Worm (Caenorhabditis elegans) whole organism, L2 larva: ENCODE results near the gene amx-1.

Experiments used
- C34F6.9 ChIP-seq: fragments of 150-350 bp; optimal IDR thresholded peaks from 2 replicates; lab custom pipeline; 2014; ENCODE audit warnings: missing biosample characterization, missing genetic modification characterization
- F13H6.1 ChIP-seq: sonication (generic microtip); optimal IDR thresholded peaks from 2 replicates; lab custom pipeline; 2016; ENCODE audit warnings: missing genetic modification characterization, missing compliant biosample characterization
- Y55F3AM.14 ChIP-seq: fragments of 200-800 bp; sonication (Bioruptor generic); optimal IDR thresholded peaks from 2 replicates; lab custom pipeline; 2018; ENCODE audit warnings: mild to moderate bottlenecking, missing genetic modification characterization, missing compliant biosample characterization
- ZK546.5 ChIP-seq: sonication (generic microtip); optimal IDR thresholded peaks from 2 replicates; lab custom pipeline; 2017; ENCODE audit warnings: missing biosample characterization, missing genetic modification characterization
- ama-1 ChIP-seq: fragments of 150-350 bp; optimal IDR thresholded peaks from 2 replicates; lab custom pipeline; 2018; ENCODE audit warnings: inconsistent platforms
- blmp-1 ChIP-seq: sonication (generic microtip); optimal IDR thresholded peaks from 2 replicates; lab custom pipeline; 2017; ENCODE audit warnings: missing genetic modification characterization, mild to moderate bottlenecking, missing compliant biosample characterization, antibody characterized with exemption, moderate library complexity; ENCODE audit not compliant: insufficient read depth
- ceh-82 ChIP-seq: fragments of 150-350 bp; optimal IDR thresholded peaks from 2 replicates; lab custom pipeline; 2014; ENCODE audit warnings: missing biosample characterization, missing genetic modification characterization
- crh-2 ChIP-seq: sonication (generic microtip); optimal IDR thresholded peaks from 2 replicates; lab custom pipeline; 2017; ENCODE audit warnings: missing biosample characterization, missing genetic modification characterization
- dmd-4 ChIP-seq: sonication (generic microtip); optimal IDR thresholded peaks from 2 replicates; lab custom pipeline; 2017; ENCODE audit warnings: missing biosample characterization, missing genetic modification characterization
- egl-27 ChIP-seq: sonication (generic microtip); optimal IDR thresholded peaks from 3 replicates; lab custom pipeline; 2017; ENCODE audit warnings: missing biosample characterization, missing genetic modification reagents, missing genetic modification characterization
- elt-3 ChIP-seq: sonication (generic microtip); optimal IDR thresholded peaks from 2 replicates; lab custom pipeline; 2017; ENCODE audit warnings: missing biosample characterization, missing genetic modification characterization
- gmeb-1 ChIP-seq: fragments of 150-350 bp; optimal IDR thresholded peaks from 2 replicates; lab custom pipeline; 2014; ENCODE audit warnings: missing biosample characterization, missing genetic modification characterization
- lin-11 ChIP-seq: fragments of 150-350 bp; sonication (generic microtip); optimal IDR thresholded peaks from 2 replicates; lab custom pipeline; 2014; ENCODE audit warnings: missing biosample characterization, missing genetic modification characterization, inconsistent platforms, mixed read lengths
- lin-13 ChIP-seq: fragments of 150-350 bp; optimal IDR thresholded peaks from 2 replicates; lab custom pipeline; 2014; ENCODE audit warnings: missing biosample characterization, missing genetic modification reagents, missing genetic modification characterization
- lin-39 ChIP-seq: fragments of 150-350 bp; optimal IDR thresholded peaks from 2 replicates; lab custom pipeline; 2014; ENCODE audit warnings: missing biosample characterization, missing genetic modification reagents, missing genetic modification characterization
- lsy-2 ChIP-seq, 2 experiments: fragments of 150-350 bp in 1 of 2; sonication (generic microtip) in 1 of 2; optimal IDR thresholded peaks; 2 replicates each; lab custom pipeline; 2014 to 2017; ENCODE audit warnings: missing biosample characterization in 2 of 2, missing genetic modification characterization in 2 of 2
- mab-5 ChIP-seq: fragments of 150-350 bp; optimal IDR thresholded peaks from 2 replicates; lab custom pipeline; 2014; ENCODE audit warnings: missing biosample characterization, missing genetic modification characterization
- mbf-1 ChIP-seq: sonication (generic microtip); optimal IDR thresholded peaks from 2 replicates; lab custom pipeline; 2017; ENCODE audit warnings: missing biosample characterization, missing genetic modification characterization
- nhr-10 ChIP-seq: sonication (generic microtip); optimal IDR thresholded peaks from 2 replicates; lab custom pipeline; 2017; ENCODE audit warnings: missing biosample characterization, missing genetic modification characterization
- nhr-11 ChIP-seq: fragments of 150-350 bp; optimal IDR thresholded peaks from 2 replicates; lab custom pipeline; 2014; ENCODE audit warnings: missing biosample characterization, missing genetic modification characterization
- nhr-12 ChIP-seq: fragments of 150-350 bp; optimal IDR thresholded peaks from 2 replicates; lab custom pipeline; 2014; ENCODE audit warnings: missing biosample characterization, missing genetic modification characterization
- nhr-129 ChIP-seq: fragments of 150-350 bp; optimal IDR thresholded peaks from 2 replicates; lab custom pipeline; 2014; ENCODE audit warnings: missing biosample characterization, missing genetic modification characterization
- nhr-237 ChIP-seq: fragments of 150-350 bp; optimal IDR thresholded peaks from 2 replicates; lab custom pipeline; 2014; ENCODE audit warnings: missing biosample characterization, missing genetic modification characterization
- nhr-25 ChIP-seq: fragments of 150-350 bp; sonication (generic microtip); optimal IDR thresholded peaks from 3 replicates; lab custom pipeline; 2014; ENCODE audit warnings: missing biosample characterization, missing genetic modification characterization
- nhr-77 ChIP-seq: fragments of 150-350 bp; optimal IDR thresholded peaks from 2 replicates; lab custom pipeline; 2014; ENCODE audit warnings: missing biosample characterization, missing genetic modification characterization
- peb-1 ChIP-seq: fragments of 150-350 bp; optimal IDR thresholded peaks from 2 replicates; lab custom pipeline; 2014; ENCODE audit warnings: missing biosample characterization, missing genetic modification characterization
- sem-4 ChIP-seq: fragments of 150-350 bp; optimal IDR thresholded peaks from 2 replicates; lab custom pipeline; 2014; ENCODE audit warnings: missing biosample characterization, missing genetic modification reagents, missing genetic modification characterization
- skn-1 ChIP-seq: sonication (generic microtip); optimal IDR thresholded peaks from 2 replicates; lab custom pipeline; 2017; ENCODE audit warnings: missing biosample characterization, missing genetic modification characterization
- sma-3 ChIP-seq: sonication (generic microtip); optimal IDR thresholded peaks from 2 replicates; lab custom pipeline; 2016; ENCODE audit warnings: missing genetic modification reagents, missing genetic modification characterization, missing compliant biosample characterization
- unc-39 ChIP-seq: fragments of 150-350 bp; optimal IDR thresholded peaks from 2 replicates; lab custom pipeline; 2014; ENCODE audit warnings: missing biosample characterization, missing genetic modification characterization
- unc-55 ChIP-seq: fragments of 150-350 bp; sonication (generic microtip); optimal IDR thresholded peaks from 3 replicates; lab custom pipeline; 2014; ENCODE audit warnings: missing biosample characterization, missing genetic modification reagents, missing genetic modification characterization
- unc-62 ChIP-seq: fragments of 150-350 bp; optimal IDR thresholded peaks from 2 replicates; lab custom pipeline; 2014; ENCODE audit warnings: missing biosample characterization, missing genetic modification reagents, missing genetic modification characterization
- zag-1 ChIP-seq: fragments of 150-350 bp; optimal IDR thresholded peaks from 2 replicates; lab custom pipeline; 2014; ENCODE audit warnings: missing biosample characterization, missing genetic modification characterization
- ztf-11 ChIP-seq: sonication (generic microtip); optimal IDR thresholded peaks from 2 replicates; lab custom pipeline; 2017; ENCODE audit warnings: missing biosample characterization, missing genetic modification characterization

The amx-1 gene

ce11 chrIII:3801379-3801894, 20.8 kb upstream of the amx-1 start (continued):
- TF ChIP-seq C34F6.9 (peak; percentile 100), nhr-237 (tag; lab: Kevin White, UChicago) (peak; percentile 42), nhr-77 (tag; lab: Kevin White, UChicago) (peak; percentile 81), mbf-1 (tag; lab: Kevin White, UChicago) (no peak), ama-1 (lab: Kevin White, UChicago) (peak; percentile 85), lin-11 (tag; lab: Kevin White, UChicago) (peak; percentile 91), ceh-82 (peak; percentile 51), unc-39 (tag; lab: Kevin White, UChicago) (peak; percentile 30), blmp-1 (tag; lab: Kevin White, UChicago) (peak; percentile 82), peb-1 (tag; lab: Kevin White, UChicago) (no peak)

DNA sequence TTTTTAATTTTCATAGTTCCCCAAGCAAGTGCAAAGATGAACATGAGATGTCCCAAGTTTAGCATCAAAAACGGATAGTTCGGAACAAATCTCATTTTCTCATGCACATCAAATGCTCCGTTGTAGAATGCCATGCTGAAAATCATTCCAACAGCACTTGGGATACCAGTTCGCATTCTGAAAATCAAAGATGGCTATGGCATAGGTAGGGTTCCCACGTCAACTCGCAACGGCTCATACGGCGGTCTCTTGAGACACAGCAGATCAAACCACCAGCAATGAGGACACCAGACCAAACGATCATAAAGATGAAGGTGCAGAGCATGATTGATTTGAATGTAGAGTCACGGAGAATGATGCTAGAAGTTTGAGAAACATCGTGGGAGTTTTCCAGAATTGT, 19.1 kb upstream of the amx-1 start:
- TF ChIP-seq dmd-4 (tag; lab: Kevin White, UChicago): no peak
- TF ChIP-seq mbf-1 (tag; lab: Kevin White, UChicago): no peak
- TF ChIP-seq gmeb-1 (tag; lab: Kevin White, UChicago): no peak

DNA sequence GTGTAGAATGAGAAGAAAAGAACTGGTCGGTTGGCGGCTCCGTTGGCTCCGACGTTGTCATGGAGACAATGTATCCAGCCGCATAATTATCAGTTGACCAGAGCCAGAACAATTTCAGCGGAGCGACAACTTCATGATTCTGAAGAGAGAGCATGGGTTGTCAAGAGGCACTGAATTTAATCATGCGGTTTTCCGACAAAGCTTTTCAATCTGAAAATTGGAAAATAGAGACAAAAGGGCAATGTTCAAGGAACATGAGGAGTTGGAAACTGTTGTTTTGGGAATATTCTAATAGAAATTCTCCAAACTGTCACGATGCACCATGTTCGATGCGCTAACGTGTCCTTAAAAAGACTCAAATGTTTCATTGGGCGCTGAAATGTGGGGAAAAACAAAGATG, 17.8 kb upstream of the amx-1 start, which contains the start of gene xbx-5:
Gene xbx-5, minus strand, starts transcription at position 56 of the 400 bp plus-strand sequence.
- no peak for TF ChIP-seq unc-55 (GFP tag; lab: Kevin White, UChicago)
- no peak for TF ChIP-seq nhr-12 (tag; lab: Kevin White, UChicago)
- no peak for TF ChIP-seq blmp-1 (tag; lab: Kevin White, UChicago)
- no peak for TF ChIP-seq F13H6.1 (tag; lab: Kevin White, UChicago)
- peak; percentile 31 for TF ChIP-seq lin-11 (tag; lab: Kevin White, UChicago)
- TF ChIP-seq elt-3: no peak
- TF ChIP-seq lin-13 (GFP tag; lab: Kevin White, UChicago): no peak
- TF ChIP-seq sem-4 (tag; lab: Kevin White, UChicago): no peak

DNA sequence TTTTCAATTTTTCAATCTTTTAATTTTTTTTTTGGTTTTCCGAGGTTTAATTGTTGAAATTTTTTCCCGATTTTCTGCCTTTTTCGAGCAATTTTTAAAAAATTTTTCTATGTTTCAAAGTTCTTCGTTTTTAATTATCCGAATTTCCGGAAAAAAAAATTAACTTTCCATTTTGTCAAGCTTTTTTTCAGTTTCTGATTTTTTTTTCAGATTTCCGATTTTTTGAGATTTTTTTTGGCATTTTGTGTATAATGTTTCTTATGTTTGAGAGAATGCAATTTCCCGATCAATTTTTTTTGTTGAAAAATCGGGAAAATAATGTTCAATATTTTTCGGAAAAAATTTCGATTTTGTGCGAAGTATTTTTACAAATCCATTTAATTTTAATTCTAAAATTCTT, 15.3 kb upstream of the amx-1 start:
- TF ChIP-seq skn-1: no peak
- no peak for TF ChIP-seq ZK546.5 (tag; lab: Kevin White, UChicago)
- TF ChIP-seq peb-1 (tag; lab: Kevin White, UChicago): no peak
- TF ChIP-seq nhr-129 (tag; lab: Kevin White, UChicago): no peak
- no peak for TF ChIP-seq lin-39 (tag; lab: Kevin White, UChicago)
- TF ChIP-seq egl-27 (tag; lab: Kevin White, UChicago): no peak
- TF ChIP-seq nhr-25 (tag; lab: Kevin White, UChicago): no peak
- TF ChIP-seq nhr-11 (tag; lab: Kevin White, UChicago): no peak
- no peak for TF ChIP-seq ztf-11 (tag; lab: Kevin White, UChicago)
- no peak for TF ChIP-seq lsy-2 (tag; optimal IDR thresholded peaks at IDR 0.05; lab: Kevin White, UChicago)
- TF ChIP-seq mbf-1 (tag; lab: Kevin White, UChicago): no peak
- TF ChIP-seq mab-5 (tag; lab: Kevin White, UChicago): no peak
- no peak for TF ChIP-seq crh-2 (tag; lab: Kevin White, UChicago)
- no peak for TF ChIP-seq F13H6.1 (tag; lab: Kevin White, UChicago)
- no peak for TF ChIP-seq nhr-10
- no peak for TF ChIP-seq C34F6.9
- no peak for TF ChIP-seq unc-62

- no peak for TF ChIP-seq egl-27 (tag; lab: Kevin White, UChicago)
- TF ChIP-seq blmp-1 (tag; lab: Kevin White, UChicago): peak; percentile 50
- no peak for TF ChIP-seq crh-2 (tag; lab: Kevin White, UChicago)
- no peak for TF ChIP-seq zag-1 (tag; lab: Kevin White, UChicago)
- TF ChIP-seq sma-3 (GFP tag; lab: Kevin White, UChicago): no peak
- peak; percentile 16 for TF ChIP-seq nhr-129 (tag; lab: Kevin White, UChicago)
- peak; percentile 33 for TF ChIP-seq Y55F3AM.14 (GFP tag; lab: Kevin White, UChicago)
Measured at ce11 chrIII:3807590-3807989, 14.6 kb upstream of the amx-1 start.
